Worm (Caenorhabditis elegans) whole organism, mixed stage, embryonic: ENCODE measurements around the gene Y6D1A.1.

Source experiments
- bed-3 ChIP-seq: fragments of 200-800 bp; sonication (Bioruptor generic); optimal IDR thresholded peaks from 3 replicates; lab custom pipeline; 2018; ENCODE audit warnings: mild to moderate bottlenecking, missing genetic modification characterization, moderate library complexity, missing compliant biosample characterization
- ceh-43 ChIP-seq: fragments of 200-800 bp; sonication (Bioruptor generic); optimal IDR thresholded peaks from 2 replicates; lab custom pipeline; 2018; ENCODE audit warnings: mild to moderate bottlenecking, missing genetic modification characterization, moderate library complexity, missing compliant biosample characterization
- ceh-83 ChIP-seq: fragments of 200-800 bp; sonication (Bioruptor generic); optimal IDR thresholded peaks from 2 replicates; lab custom pipeline; 2018; ENCODE audit warnings: mild to moderate bottlenecking, missing genetic modification characterization, missing compliant biosample characterization
- ces-1 ChIP-seq: fragments of 150-350 bp; optimal IDR thresholded peaks from 2 replicates; lab custom pipeline; 2014; ENCODE audit warnings: missing biosample characterization, missing genetic modification reagents, missing genetic modification characterization
- elt-1 ChIP-seq: sonication (generic microtip); optimal IDR thresholded peaks from 2 replicates; lab custom pipeline; 2017; ENCODE audit warnings: missing genetic modification characterization, mild to moderate bottlenecking, missing compliant biosample characterization, antibody characterized with exemption, moderate library complexity, borderline replicate concordance; ENCODE audit not compliant: insufficient read depth
- lsy-2 ChIP-seq: fragments of 150-350 bp; optimal IDR thresholded peaks from 2 replicates; lab custom pipeline; 2014; ENCODE audit warnings: missing biosample characterization, missing genetic modification characterization
- nhr-237 ChIP-seq: fragments of 150-350 bp; optimal IDR thresholded peaks from 2 replicates; lab custom pipeline; 2014; ENCODE audit warnings: missing biosample characterization, missing genetic modification characterization
- nhr-76 ChIP-seq: sonication (generic microtip); optimal IDR thresholded peaks from 2 replicates; lab custom pipeline; 2017; ENCODE audit warnings: missing biosample characterization, missing genetic modification characterization
- snpc-4 ChIP-seq: fragments of 150-350 bp; optimal IDR thresholded peaks from 2 replicates; lab custom pipeline; 2014; ENCODE audit warnings: missing biosample characterization, missing genetic modification characterization
- unc-120 ChIP-seq: sonication (generic microtip); optimal IDR thresholded peaks from 2 replicates; lab custom pipeline; 2017; ENCODE audit warnings: missing genetic modification characterization, missing compliant biosample characterization; ENCODE audit not compliant: poor library complexity, severe bottlenecking
- unc-39 ChIP-seq: fragments of 150-350 bp; optimal IDR thresholded peaks from 2 replicates; lab custom pipeline; 2014; ENCODE audit warnings: missing biosample characterization, missing genetic modification characterization
- ztf-11 ChIP-seq: fragments of 150-350 bp; optimal IDR thresholded peaks from 2 replicates; lab custom pipeline; 2014; ENCODE audit warnings: missing biosample characterization, missing genetic modification characterization

- TF ChIP-seq unc-120 (tag; lab: Kevin White, UChicago) = no peak
- no peak for TF ChIP-seq nhr-76 (tag; lab: Kevin White, UChicago)
- TF ChIP-seq snpc-4 = no peak
- no peak for TF ChIP-seq ces-1
- no peak for TF ChIP-seq ztf-11 (tag; lab: Kevin White, UChicago)
- TF ChIP-seq unc-39 (tag; lab: Kevin White, UChicago) = no peak
- peak; percentile 62 for TF ChIP-seq nhr-237
- no peak for TF ChIP-seq ceh-83 (GFP tag; lab: Kevin White, UChicago)
- peak; percentile 77 for TF ChIP-seq lsy-2 (tag; lab: Kevin White, UChicago)
- TF ChIP-seq elt-1 (tag; lab: Kevin White, UChicago) = no peak
- TF ChIP-seq bed-3 (GFP tag; lab: Kevin White, UChicago) = no peak
- no peak for TF ChIP-seq ceh-43 (GFP tag; lab: Kevin White, UChicago)
Observed at ce11 chrII:11777893-11778480, 45.4 kb downstream of the Y6D1A.1 start, which contains the start of the genes patr-1 and dna-2.
